Worm (Caenorhabditis elegans): ENCODE results near the gene F41F3.8.

The F41F3.8 gene

ce11 chrV:4648527-4648926 lies at the start of gene F41F3.8:
Gene F41F3.8, plus strand, starts transcription at chrV:4648827.
- no peak for TF ChIP-seq unc-98 (GFP tag; IDR thresholded peaks at IDR 0.05)
- peak; percentile 41 for TF ChIP-seq blmp-1 (tag; optimal IDR thresholded peaks at IDR 0.05)

ce11 chrV:4599225-4599624 lies 49.4 kb upstream of the F41F3.8 start:
- no peak for TF ChIP-seq efl-1 (optimal IDR thresholded peaks at IDR 0.05)
- peak in 1 of 2 experiments; percentile 90 for TF ChIP-seq efl-1 (GFP tag; optimal IDR thresholded peaks at IDR 0.05 in 1 of 2)
- TF ChIP-seq hlh-4 (tag; optimal IDR thresholded peaks at IDR 0.05), result no peak

- no peak for TF ChIP-seq grh-1 (GFP tag; IDR thresholded peaks at IDR 0.05)
- TF ChIP-seq ztf-11 (tag; optimal IDR thresholded peaks at IDR 0.05), result no peak
- no peak for TF ChIP-seq lin-39 (tag; optimal IDR thresholded peaks at IDR 0.05)
- TF ChIP-seq tbx-2 (tag; optimal IDR thresholded peaks at IDR 0.05), result no peak
- TF ChIP-seq unc-30 (tag; optimal IDR thresholded peaks at IDR 0.05), result no peak
- no peak for TF ChIP-seq fkh-4 (tag; optimal IDR thresholded peaks at IDR 0.05; ENCODE audit: borderline replicate concordance)
- no peak for TF ChIP-seq sptf-1 (tag; optimal IDR thresholded peaks at IDR 0.05)
- TF ChIP-seq nhr-77 (tag; optimal IDR thresholded peaks at IDR 0.05), result no peak
- no peak for TF ChIP-seq pax-3 (tag; optimal IDR thresholded peaks at IDR 0.05)
- no peak for TF ChIP-seq pag-3 (tag; optimal IDR thresholded peaks at IDR 0.05; ENCODE audit: borderline replicate concordance, insufficient read depth)
- no peak for TF ChIP-seq isw-1 (GFP tag; IDR thresholded peaks at IDR 0.05)
- no peak for TF ChIP-seq lin-13 (GFP tag; optimal IDR thresholded peaks at IDR 0.05)
Observed at ce11 chrV:4606828-4607227, 41.8 kb upstream of the F41F3.8 start, which contains the start of gene txt-6. Gene txt-6, minus strand, starts transcription at chrV:4606928.

DNA sequence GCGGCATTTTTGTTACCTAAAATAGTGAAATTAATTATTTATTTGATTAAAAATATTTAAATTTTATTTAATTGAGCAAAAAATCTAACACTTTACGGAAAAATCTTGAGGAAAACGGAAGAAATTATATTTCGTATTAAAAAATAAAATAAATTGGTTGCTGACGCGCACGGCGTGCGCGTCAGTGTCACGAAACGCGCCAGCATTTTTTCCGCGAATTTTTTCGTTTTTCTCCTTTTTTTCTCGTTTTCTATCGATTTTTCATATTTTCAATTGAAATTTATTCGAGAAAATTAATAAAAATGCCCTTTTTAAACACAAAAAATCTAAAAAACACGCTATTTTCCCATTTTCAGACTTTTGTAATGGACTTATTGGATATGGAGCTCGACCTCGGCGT lies 32.8 kb upstream of the F41F3.8 start, which contains the start of the genes Y61A9LA.10 and F54D11.4:
Gene Y61A9LA.10, minus strand, starts transcription at position 16 of the 400 bp plus-strand sequence.
Gene F54D11.4, plus strand, starts transcription at position 350 of the 400 bp plus-strand sequence.
- TF ChIP-seq ceh-82 (tag; optimal IDR thresholded peaks at IDR 0.05) (peak; percentile 34 to 52 (median 35)), rnt-1 (tag; optimal IDR thresholded peaks at IDR 0.05) (no peak), tlp-1 (tag; optimal IDR thresholded peaks at IDR 0.05) (no peak), zag-1 (tag; optimal IDR thresholded peaks at IDR 0.05) (no peak), hlh-4 (tag; optimal IDR thresholded peaks at IDR 0.05) (no peak), ets-5 (GFP tag; IDR thresholded peaks at IDR 0.05) (no peak), ztf-11 (tag; optimal IDR thresholded peaks at IDR 0.05) (no peak), efl-1 (optimal IDR thresholded peaks at IDR 0.05) (peak; percentile 55 to 63), efl-1 (GFP tag; optimal IDR thresholded peaks at IDR 0.05 in 1 of 2) (peak; percentile 66 to 94), nhr-237 (tag; optimal IDR thresholded peaks at IDR 0.05) (no peak), ama-1 (optimal IDR thresholded peaks at IDR 0.05) (no peak), unc-130 (tag; optimal IDR thresholded peaks at IDR 0.05) (no peak), aha-1 (tag; optimal IDR thresholded peaks at IDR 0.05) (no peak), snu-23 (GFP tag; optimal IDR thresholded peaks at IDR 0.05) (peak; percentile 63), pqm-1 (tag; optimal IDR thresholded peaks at IDR 0.05) (no peak), nhr-71 (tag; optimal IDR thresholded peaks at IDR 0.05) (peak; percentile 79), nhr-84 (tag; optimal IDR thresholded peaks at IDR 0.05) (no peak), swsn-7 (tag; optimal IDR thresholded peaks at IDR 0.05) (peak; percentile 67), lin-15B (tag; optimal IDR thresholded peaks at IDR 0.05) (peak; percentile 36), nhr-12 (tag; optimal IDR thresholded peaks at IDR 0.05) (no peak), nhr-77 (tag; optimal IDR thresholded peaks at IDR 0.05) (no peak), lin-14 (GFP tag; optimal IDR thresholded peaks at IDR 0.05) (no peak), elt-2 (tag; optimal IDR thresholded peaks at IDR 0.05) (peak; percentile 28), efl-3 (GFP tag; optimal IDR thresholded peaks at IDR 0.05) (no peak), tbx-2 (tag; optimal IDR thresholded peaks at IDR 0.05) (peak; percentile 61), ces-1 (GFP tag; optimal IDR thresholded peaks at IDR 0.05) (no peak), F16B12.6 (tag; optimal IDR thresholded peaks at IDR 0.05) (peak; percentile 5), hpl-2 (GFP tag; optimal IDR thresholded peaks at IDR 0.05) (peak; percentile 15), nhr-28 (tag; optimal IDR thresholded peaks at IDR 0.05) (no peak), nhr-85 (tag) (peak; percentile 79), zip-4 (GFP tag; optimal IDR thresholded peaks at IDR 0.05) (no peak), unc-62 (GFP tag; optimal IDR thresholded peaks at IDR 0.05) (no peak), elt-3 (tag; optimal IDR thresholded peaks at IDR 0.05) (peak in 1 of 6 experiments; percentile 43), pag-3 (tag; optimal IDR thresholded peaks at IDR 0.05; ENCODE audit: borderline replicate concordance, insufficient read depth) (no peak), vab-15 (tag; optimal IDR thresholded peaks at IDR 0.05) (no peak), ceh-88 (GFP tag; IDR thresholded peaks at IDR 0.05) (no peak), snpc-4 (tag; optimal IDR thresholded peaks at IDR 0.05) (peak; percentile 13), Y116A8C.19 (tag; optimal IDR thresholded peaks at IDR 0.05; ENCODE audit: borderline replicate concordance) (no peak)
